Worm (Caenorhabditis elegans): ENCODE measurements around the gene pas-6.

DNA sequence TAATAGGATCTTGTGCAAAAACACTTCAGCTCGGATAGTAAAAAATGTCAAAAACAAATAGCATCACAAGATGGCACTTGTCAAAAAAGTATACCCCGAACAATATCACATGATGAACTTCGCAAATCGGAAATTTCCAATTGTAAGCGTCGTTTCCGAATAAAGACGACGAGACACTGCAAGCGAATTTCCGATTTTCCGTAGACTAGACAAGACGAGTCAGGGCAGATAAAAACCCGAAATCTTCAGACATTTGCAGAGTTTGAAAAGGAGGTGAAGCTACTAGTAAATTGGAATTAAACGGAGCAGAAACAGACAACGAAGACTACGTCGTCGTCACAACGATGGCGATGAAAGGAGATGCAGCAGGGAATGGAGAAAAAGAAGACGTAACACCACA is 12.5 kb downstream of the pas-6 start:
- no peak for TF ChIP-seq tbx-11 (GFP tag; IDR thresholded peaks at IDR 0.05)
- TF ChIP-seq pes-1 (GFP tag; IDR thresholded peaks at IDR 0.05) = no peak
- TF ChIP-seq ama-1 (optimal IDR thresholded peaks at IDR 0.05) = no peak
- TF ChIP-seq flt-1 (GFP tag; IDR thresholded peaks at IDR 0.05) = no peak
- no peak for TF ChIP-seq hmbx-1 (tag; optimal IDR thresholded peaks at IDR 0.05)
- TF ChIP-seq ets-7 (tag; optimal IDR thresholded peaks at IDR 0.05) = no peak
- no peak for TF ChIP-seq tbx-37 (GFP tag; conservative IDR thresholded peaks at IDR 0.05)
- no peak for TF ChIP-seq hnd-1 (tag; optimal IDR thresholded peaks at IDR 0.05)
- TF ChIP-seq sea-1 (GFP tag; conservative IDR thresholded peaks at IDR 0.05) = no peak
- no peak for TF ChIP-seq hmg-4 (GFP tag; optimal IDR thresholded peaks at IDR 0.05)

Measured in whole organism, early embryonic.